Fruit fly (Drosophila melanogaster): Measurements from ENCODE around the gene scat.

Gene scat

DNA sequence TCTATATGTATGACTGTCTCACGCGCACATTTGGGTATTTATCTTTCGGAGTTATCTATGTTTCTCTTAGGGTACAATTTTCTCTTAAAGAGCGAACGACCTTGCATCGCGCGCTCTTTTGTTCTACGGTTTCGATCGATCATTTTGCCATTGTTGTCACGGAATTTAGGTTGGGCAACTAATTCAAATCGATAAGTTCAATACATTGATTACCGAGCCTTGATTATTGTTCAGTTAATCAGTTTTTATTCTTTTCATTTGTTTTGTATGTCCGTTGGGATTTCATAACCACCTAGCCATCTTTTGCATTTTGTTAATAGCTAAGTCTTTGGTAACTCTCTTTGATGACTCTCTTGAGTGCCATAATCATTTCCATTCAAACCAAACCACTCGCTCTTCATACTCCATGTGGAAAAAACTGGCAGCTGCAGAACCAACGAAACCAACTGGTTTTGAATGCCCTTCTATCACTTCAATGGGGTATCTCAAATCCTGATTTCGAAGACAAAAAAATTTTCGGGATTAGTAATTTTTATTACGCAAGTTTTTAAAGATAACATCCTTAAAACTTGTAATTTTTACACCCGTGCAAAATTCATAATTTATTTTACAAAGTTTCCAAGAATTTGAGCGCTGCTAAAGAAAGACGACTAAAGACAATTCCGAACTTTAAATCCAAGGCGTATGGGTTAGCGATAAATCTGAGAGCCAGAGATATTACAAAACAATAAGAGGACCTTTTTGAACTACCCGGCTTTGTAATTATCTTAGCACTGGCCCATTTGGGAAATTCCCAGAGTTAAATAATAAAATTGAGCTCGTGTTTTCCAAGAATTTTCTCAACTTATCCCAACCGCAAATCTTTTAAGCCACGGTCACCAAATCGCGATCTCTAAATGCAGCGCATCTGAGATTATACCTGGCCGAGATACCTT, 17.4 kb downstream of the scat start:
- TF ChIP-seq h (optimal IDR thresholded peaks at IDR 0.05) = no peak
- TF ChIP-seq Myc (optimal IDR thresholded peaks at IDR 0.05) = no peak
- no peak for TF ChIP-seq ttk (optimal IDR thresholded peaks at IDR 0.05)
- no peak for TF ChIP-seq psq (optimal IDR thresholded peaks at IDR 0.05)
- TF ChIP-seq insv (optimal IDR thresholded peaks at IDR 0.05) = no peak
- TF ChIP-seq Sin3A (optimal IDR thresholded peaks at IDR 0.05) = no peak

DNA sequence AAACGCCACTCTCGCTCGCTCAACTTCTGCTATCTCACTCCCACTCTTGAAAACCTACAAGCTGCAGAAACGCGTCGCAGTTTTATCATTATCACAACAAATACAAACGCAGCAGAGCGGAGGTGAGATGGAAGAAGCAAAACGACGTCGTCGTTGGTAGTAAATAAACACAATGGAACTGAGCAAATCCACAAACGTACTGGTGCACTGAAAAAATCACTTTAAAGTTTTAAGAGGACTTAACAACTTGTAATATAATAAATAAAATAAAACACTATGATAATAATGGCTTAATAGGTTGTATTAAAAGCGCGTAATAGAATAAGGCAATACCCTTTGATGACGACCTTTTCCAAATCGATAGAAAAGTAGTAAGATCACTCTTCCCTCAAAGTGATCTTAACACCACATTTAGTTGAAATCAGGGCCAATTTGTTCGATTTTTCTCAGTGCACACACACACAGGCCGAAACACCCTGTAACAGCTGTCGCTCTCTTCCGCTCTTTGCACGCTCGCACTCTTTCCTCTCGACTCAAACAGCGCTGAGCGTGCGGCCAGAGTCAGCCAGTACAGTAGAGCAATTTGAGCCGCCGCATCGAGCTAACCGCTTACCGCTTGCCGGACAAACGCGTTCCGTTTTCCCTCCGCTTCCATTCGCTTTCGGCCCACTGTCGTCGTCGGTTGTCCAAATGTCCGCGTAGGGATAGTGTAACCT, 18.2 kb downstream of the scat start:
- no peak for TF ChIP-seq Myc (optimal IDR thresholded peaks at IDR 0.05)
- TF ChIP-seq h (optimal IDR thresholded peaks at IDR 0.05) = no peak
- TF ChIP-seq psq (optimal IDR thresholded peaks at IDR 0.05) = no peak
- TF ChIP-seq Sin3A (optimal IDR thresholded peaks at IDR 0.05) = no peak
- TF ChIP-seq ttk (optimal IDR thresholded peaks at IDR 0.05) = no peak
- no peak for TF ChIP-seq insv (optimal IDR thresholded peaks at IDR 0.05)

- TF ChIP-seq Sin3A (optimal IDR thresholded peaks at IDR 0.05) = no peak
- TF ChIP-seq ttk (optimal IDR thresholded peaks at IDR 0.05) = no peak
- no peak for TF ChIP-seq insv (optimal IDR thresholded peaks at IDR 0.05)
- TF ChIP-seq psq (optimal IDR thresholded peaks at IDR 0.05) = no peak
- TF ChIP-seq Myc (optimal IDR thresholded peaks at IDR 0.05) = no peak
- no peak for TF ChIP-seq h (optimal IDR thresholded peaks at IDR 0.05)
Observed at dm6 chr2L:9452959-9453358, 21.8 kb downstream of the scat start.

DNA sequence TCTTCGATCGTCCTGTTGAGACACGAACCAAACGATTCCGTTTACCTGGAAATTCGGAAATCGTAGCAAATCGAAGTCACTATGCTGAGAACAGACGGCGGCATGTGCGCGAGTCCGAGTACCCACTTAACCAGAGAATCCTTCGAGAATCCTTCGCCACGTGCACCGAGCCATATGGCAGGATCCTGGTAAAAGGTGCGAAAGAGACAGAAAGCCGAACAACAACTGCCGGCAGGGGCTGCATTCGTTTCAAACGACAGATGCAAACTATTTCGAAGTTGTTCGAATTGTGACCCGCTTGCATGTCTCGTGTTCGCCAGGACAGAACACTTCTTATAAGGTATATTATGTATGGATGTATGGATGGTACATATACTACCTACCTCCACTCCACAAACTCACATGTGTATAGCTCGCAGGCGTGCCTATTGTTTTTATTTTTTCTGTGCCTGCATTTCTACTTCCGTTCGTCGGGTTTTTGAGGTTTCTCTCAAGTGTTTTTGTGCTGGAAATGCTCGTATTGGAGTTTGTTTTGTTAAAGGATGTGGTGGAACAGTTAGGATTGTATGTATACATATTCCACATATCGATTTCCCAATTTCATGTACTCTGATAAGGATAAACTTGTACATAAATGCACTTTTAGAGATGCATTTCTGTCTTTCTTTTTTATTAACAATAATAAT, 23.3 kb downstream of the scat start:
- no peak for TF ChIP-seq Sin3A (optimal IDR thresholded peaks at IDR 0.05)
- no peak for TF ChIP-seq Myc (optimal IDR thresholded peaks at IDR 0.05)
- no peak for TF ChIP-seq h (optimal IDR thresholded peaks at IDR 0.05)
- TF ChIP-seq ttk (optimal IDR thresholded peaks at IDR 0.05) = no peak
- no peak for TF ChIP-seq insv (optimal IDR thresholded peaks at IDR 0.05)

dm6 chr2L:9455157-9455556, 24.0 kb downstream of the scat start:
- TF ChIP-seq Myc (optimal IDR thresholded peaks at IDR 0.05) = no peak
- no peak for TF ChIP-seq insv (optimal IDR thresholded peaks at IDR 0.05)
- no peak for TF ChIP-seq ttk (optimal IDR thresholded peaks at IDR 0.05)
- TF ChIP-seq psq (optimal IDR thresholded peaks at IDR 0.05) = no peak
- TF ChIP-seq h (optimal IDR thresholded peaks at IDR 0.05) = no peak
- TF ChIP-seq Sin3A (optimal IDR thresholded peaks at IDR 0.05) = no peak

DNA sequence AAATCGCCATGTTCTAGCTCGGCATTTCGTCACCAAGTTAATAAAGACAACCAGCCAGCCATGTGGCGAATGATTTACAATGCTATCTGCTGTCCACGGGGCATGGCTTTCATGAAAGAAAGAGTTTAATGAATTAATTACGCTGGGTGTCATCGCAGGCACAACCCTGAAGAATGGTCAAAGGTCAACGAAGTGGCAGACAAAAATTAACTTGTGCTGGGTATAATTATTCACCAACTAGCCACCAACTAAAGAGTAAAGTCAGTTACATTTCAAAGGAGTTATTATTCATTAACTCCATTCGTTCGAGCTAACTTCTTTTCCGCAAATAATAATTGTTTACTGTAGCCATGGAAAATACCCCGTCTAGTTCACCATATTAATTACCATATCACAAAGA, 26.3 kb downstream of the scat start:
- TF ChIP-seq insv (optimal IDR thresholded peaks at IDR 0.05) (no peak), psq (optimal IDR thresholded peaks at IDR 0.05) (no peak), Myc (optimal IDR thresholded peaks at IDR 0.05) (no peak)

DNA sequence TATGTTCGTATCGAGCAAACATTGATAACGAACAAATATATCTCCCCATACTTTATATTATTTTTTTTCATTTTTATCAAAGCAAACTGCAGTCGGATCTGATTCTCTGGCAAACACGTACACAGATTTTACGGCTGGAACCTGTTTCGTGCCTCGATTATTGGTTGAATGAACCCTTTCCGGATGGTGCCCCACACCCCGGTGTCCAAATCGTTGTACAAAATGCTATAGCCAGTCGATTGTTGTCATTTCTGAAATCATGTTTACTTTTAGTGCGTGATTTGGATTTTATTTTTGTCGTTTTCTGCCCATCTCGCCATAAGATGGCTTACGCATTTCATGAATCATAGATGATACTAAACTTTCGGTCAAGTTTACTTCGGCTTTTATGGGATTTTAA, 26.7 kb downstream of the scat start:
- TF ChIP-seq Sin3A (optimal IDR thresholded peaks at IDR 0.05) (no peak), psq (optimal IDR thresholded peaks at IDR 0.05) (no peak), h (optimal IDR thresholded peaks at IDR 0.05) (no peak), Myc (optimal IDR thresholded peaks at IDR 0.05) (no peak), ttk (optimal IDR thresholded peaks at IDR 0.05) (no peak), insv (optimal IDR thresholded peaks at IDR 0.05) (no peak)

- TF ChIP-seq h (optimal IDR thresholded peaks at IDR 0.05) (no peak), ttk (optimal IDR thresholded peaks at IDR 0.05) (no peak), psq (optimal IDR thresholded peaks at IDR 0.05) (no peak)
Observed at dm6 chr2L:9459372-9460091, 28.3 kb downstream of the scat start.

dm6 chr2L:9460092-9460473, 28.9 kb downstream of the scat start:
- TF ChIP-seq insv (optimal IDR thresholded peaks at IDR 0.05) (no peak), Myc (optimal IDR thresholded peaks at IDR 0.05) (no peak), h (optimal IDR thresholded peaks at IDR 0.05) (no peak), psq (optimal IDR thresholded peaks at IDR 0.05) (no peak), ttk (optimal IDR thresholded peaks at IDR 0.05) (no peak), Sin3A (optimal IDR thresholded peaks at IDR 0.05) (no peak)

- no peak for TF ChIP-seq ttk (optimal IDR thresholded peaks at IDR 0.05)
- no peak for TF ChIP-seq Sin3A (optimal IDR thresholded peaks at IDR 0.05)
- TF ChIP-seq insv (optimal IDR thresholded peaks at IDR 0.05) = no peak
- no peak for TF ChIP-seq psq (optimal IDR thresholded peaks at IDR 0.05)
- TF ChIP-seq h (optimal IDR thresholded peaks at IDR 0.05) = no peak
- TF ChIP-seq Myc (optimal IDR thresholded peaks at IDR 0.05) = no peak
Observed at dm6 chr2L:9464455-9465063, 33.4 kb downstream of the scat start.

DNA sequence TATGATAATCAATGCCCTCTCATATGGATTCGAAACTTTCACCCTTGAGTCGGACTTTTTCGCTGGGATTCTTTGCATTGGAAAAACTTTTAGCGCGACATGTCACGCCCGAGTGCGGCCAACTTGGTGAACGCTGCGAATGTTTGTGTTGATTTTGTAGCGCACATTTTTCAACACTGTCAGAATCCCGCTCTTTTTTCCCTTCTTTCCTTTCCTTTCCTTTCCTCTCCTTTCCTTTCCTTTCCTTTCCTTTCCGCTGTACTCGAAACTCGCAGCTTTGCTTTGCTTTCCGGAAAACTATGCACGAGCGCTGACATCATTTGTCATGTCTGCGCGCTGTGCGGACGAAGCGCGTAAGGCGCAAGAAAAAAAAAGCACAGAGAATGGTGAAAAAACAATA, 36.2 kb downstream of the scat start:
- no peak for TF ChIP-seq Myc (optimal IDR thresholded peaks at IDR 0.05)
- no peak for TF ChIP-seq ttk (optimal IDR thresholded peaks at IDR 0.05)
- TF ChIP-seq Sin3A (optimal IDR thresholded peaks at IDR 0.05) = no peak
- TF ChIP-seq insv (optimal IDR thresholded peaks at IDR 0.05) = no peak
- no peak for TF ChIP-seq h (optimal IDR thresholded peaks at IDR 0.05)
- no peak for TF ChIP-seq psq (optimal IDR thresholded peaks at IDR 0.05)

All from Kc167 (cell line).